Worm (Caenorhabditis elegans): ENCODE results near the gene B0250.8.

ce11 chrV:20485285-20485684 lies 15.0 kb upstream of the B0250.8 start, which contains the start of gene dhcr-7:
- TF ChIP-seq nhr-27 (tag; optimal IDR thresholded peaks at IDR 0.05) (no peak), K11D2.4 (GFP tag; IDR thresholded peaks at IDR 0.05) (no peak), ztf-22 (GFP tag; optimal IDR thresholded peaks at IDR 0.05) (no peak), hlh-12 (tag; optimal IDR thresholded peaks at IDR 0.05) (no peak), rpc-1 (optimal IDR thresholded peaks at IDR 0.05) (no peak), rpc-1 (tag; optimal IDR thresholded peaks at IDR 0.05) (no peak), egl-44 (GFP tag; IDR thresholded peaks at IDR 0.05) (no peak), snpc-4 (GFP tag; optimal IDR thresholded peaks at IDR 0.05) (no peak), snpc-4 (tag; optimal IDR thresholded peaks at IDR 0.05) (no peak), nfya-1 (tag; optimal IDR thresholded peaks at IDR 0.05; ENCODE audit: borderline replicate concordance, insufficient read depth) (no peak), ccch-3 (GFP tag; optimal IDR thresholded peaks at IDR 0.05) (no peak), C17E4.6 (GFP tag; IDR thresholded peaks at IDR 0.05) (no peak)
